Worm (Caenorhabditis elegans) whole organism, young adult: ENCODE measurements around the gene C18D11.3.

Source experiments
- C06A6.2 ChIP-seq: fragments of 200-800 bp; sonication (Bioruptor generic); conservative IDR thresholded peaks from 2 replicates; pipeline ENCODE4 v1.3.6; 2022; ENCODE audit warnings: missing genetic modification characterization, missing compliant biosample characterization
- F37B4.10 ChIP-seq: fragments of 200-800 bp; sonication (Bioruptor generic); IDR thresholded peaks from 2 replicates; pipeline ENCODE4 v1.3.6; 2022; ENCODE audit warnings: missing genetic modification characterization, missing compliant biosample characterization
- F49E8.2 ChIP-seq: sonication (generic microtip); optimal IDR thresholded peaks from 3 replicates; lab custom pipeline; 2017; ENCODE audit warnings: missing genetic modification characterization, mild to moderate bottlenecking, missing compliant biosample characterization, antibody characterized with exemption, moderate library complexity; ENCODE audit not compliant: insufficient read depth
- F55B11.4 ChIP-seq: sonication (generic microtip); optimal IDR thresholded peaks from 2 replicates; lab custom pipeline; 2016; ENCODE audit warnings: missing compliant biosample characterization, missing genetic modification characterization, borderline replicate concordance; ENCODE audit not compliant: insufficient read depth
- F57C9.4 ChIP-seq: sonication (generic microtip); optimal IDR thresholded peaks from 2 replicates; lab custom pipeline; 2017; ENCODE audit warnings: mild to moderate bottlenecking, missing genetic modification characterization, missing compliant biosample characterization
- K12H6.12 ChIP-seq: fragments of 200-800 bp; sonication (Bioruptor generic); optimal IDR thresholded peaks from 2 replicates; lab custom pipeline; 2018; ENCODE audit warnings: mild to moderate bottlenecking, missing genetic modification characterization, missing compliant biosample characterization
- T07F8.4 ChIP-seq: sonication (generic microtip); optimal IDR thresholded peaks from 2 replicates; lab custom pipeline; 2016; ENCODE audit warnings: mild to moderate bottlenecking, missing genetic modification characterization, moderate library complexity, missing compliant biosample characterization
- Y53F4B.3 ChIP-seq: fragments of 200-800 bp; sonication (Bioruptor generic); IDR thresholded peaks from 2 replicates; pipeline ENCODE4 v1.3.6; 2022; ENCODE audit warnings: missing genetic modification reagents, missing genetic modification characterization, missing compliant biosample characterization
- ama-1 ChIP-seq, 3 experiments: fragments of 150-350 bp in 1 of 3; sonication (generic microtip) in 2 of 3; optimal IDR thresholded peaks; 2 replicates each; lab custom pipeline; 2014 to 2018; ENCODE audit warnings: missing biosample characterization in 2 of 3, missing genetic modification characterization in 2 of 3, missing genetic modification reagents in 2 of 3
- atf-7 ChIP-seq: sonication (generic microtip); optimal IDR thresholded peaks from 2 replicates; lab custom pipeline; 2017; ENCODE audit warnings: mild to moderate bottlenecking, missing genetic modification characterization, missing compliant biosample characterization
- athp-1 ChIP-seq: sonication (generic microtip); optimal IDR thresholded peaks from 2 replicates; lab custom pipeline; 2017; ENCODE audit warnings: mild to moderate bottlenecking, missing genetic modification characterization, missing compliant biosample characterization
- attf-5 ChIP-seq: fragments of 200-800 bp; sonication (Bioruptor generic); optimal IDR thresholded peaks from 2 replicates; lab custom pipeline; 2018; ENCODE audit warnings: mild to moderate bottlenecking, missing genetic modification characterization, missing compliant biosample characterization
- cebp-1 ChIP-seq, 2 experiments: fragments of 200-800 bp in 1 of 2; sonication (Bioruptor generic) in 1 of 2; sonication (generic microtip) in 1 of 2; IDR thresholded peaks in 1 of 2; optimal IDR thresholded peaks in 1 of 2; 2 replicates each; pipeline versions ENCODE4 v1.3.6 to Lab custom; 2017 to 2022; ENCODE audit warnings: missing compliant biosample characterization in 2 of 2, missing genetic modification characterization in 2 of 2, mild to moderate bottlenecking in 1 of 2, missing genetic modification reagents in 1 of 2, moderate library complexity in 1 of 2
- ceh-100 ChIP-seq: fragments of 200-800 bp; sonication (Bioruptor generic); IDR thresholded peaks from 2 replicates; pipeline ENCODE4 v1.3.6; 2022; ENCODE audit warnings: missing genetic modification reagents, missing genetic modification characterization, missing compliant biosample characterization
- ceh-79 ChIP-seq: sonication (generic microtip); optimal IDR thresholded peaks from 2 replicates; lab custom pipeline; 2017; ENCODE audit warnings: mild to moderate bottlenecking, missing genetic modification characterization, missing compliant biosample characterization
- ceh-91 ChIP-seq: fragments of 200-800 bp; sonication (Bioruptor generic); IDR thresholded peaks from 2 replicates; pipeline ENCODE4 v1.3.6; 2022; ENCODE audit warnings: missing genetic modification reagents, missing genetic modification characterization, missing compliant biosample characterization
- die-1 ChIP-seq: sonication (generic microtip); optimal IDR thresholded peaks from 2 replicates; lab custom pipeline; 2016; ENCODE audit warnings: missing genotype, mild to moderate bottlenecking, missing genetic modification characterization, missing compliant biosample characterization
- dox-1 ChIP-seq: fragments of 200-800 bp; sonication (Bioruptor generic); IDR thresholded peaks from 2 replicates; pipeline ENCODE4 v1.3.6; 2022; ENCODE audit warnings: missing genetic modification reagents, missing genetic modification characterization, missing compliant biosample characterization
- dpff-1 ChIP-seq: sonication (generic microtip); optimal IDR thresholded peaks from 2 replicates; lab custom pipeline; 2017; ENCODE audit warnings: mild to moderate bottlenecking, missing genetic modification characterization, missing compliant biosample characterization
- efl-1 ChIP-seq: fragments of 150-350 bp; optimal IDR thresholded peaks from 2 replicates; lab custom pipeline; 2014; ENCODE audit warnings: missing biosample characterization, missing genetic modification reagents, missing genetic modification characterization
- gei-17 ChIP-seq: fragments of 200-800 bp; sonication (Bioruptor generic); optimal IDR thresholded peaks from 2 replicates; lab custom pipeline; 2018; ENCODE audit warnings: mild to moderate bottlenecking, missing genetic modification characterization, missing compliant biosample characterization
- him-1 ChIP-seq: sonication (generic microtip); optimal IDR thresholded peaks from 2 replicates; lab custom pipeline; 2016; ENCODE audit warnings: missing genotype, missing genetic modification reagents, missing genetic modification characterization, missing compliant biosample characterization
- hmg-1.2 ChIP-seq: fragments of 200-800 bp; sonication (Bioruptor generic); IDR thresholded peaks from 2 replicates; pipeline ENCODE4 v1.3.6; 2022; ENCODE audit warnings: missing genetic modification reagents, missing genetic modification characterization, missing compliant biosample characterization
- hmg-20 ChIP-seq: fragments of 200-800 bp; sonication (Bioruptor generic); IDR thresholded peaks from 2 replicates; pipeline ENCODE4 v1.3.6; 2022; ENCODE audit warnings: missing genetic modification reagents, missing genetic modification characterization, missing compliant biosample characterization
- hrde-1 ChIP-seq: sonication (generic microtip); optimal IDR thresholded peaks from 2 replicates; lab custom pipeline; 2016; ENCODE audit warnings: missing genetic modification characterization, mild to moderate bottlenecking, missing compliant biosample characterization, moderate library complexity, missing genotype, missing genetic modification reagents, borderline replicate concordance
- hsf-1 ChIP-seq: fragments of 200-800 bp; sonication (Bioruptor generic); IDR thresholded peaks from 2 replicates; pipeline ENCODE4 v1.3.6; 2022; ENCODE audit warnings: missing genetic modification reagents, missing genetic modification characterization, missing compliant biosample characterization
- lag-1 ChIP-seq: fragments of 200-800 bp; sonication (Bioruptor generic); IDR thresholded peaks from 2 replicates; pipeline ENCODE4 v1.3.6; 2022; ENCODE audit warnings: missing genetic modification reagents, missing genetic modification characterization, missing compliant biosample characterization
- lin-35 ChIP-seq, 3 experiments: fragments of 150-350 bp in 2 of 3; sonication (generic microtip) in 1 of 3; optimal IDR thresholded peaks; 2 replicates each; lab custom pipeline; 2014 to 2018; ENCODE audit warnings: missing biosample characterization in 3 of 3, missing genetic modification characterization in 3 of 3, missing genetic modification reagents in 3 of 3
- lin-40 ChIP-seq: sonication (generic microtip); optimal IDR thresholded peaks from 2 replicates; lab custom pipeline; 2016; ENCODE audit warnings: missing genetic modification characterization, mild to moderate bottlenecking, missing compliant biosample characterization, missing genotype, missing genetic modification reagents
- lsl-1 ChIP-seq: fragments of 200-800 bp; sonication (Bioruptor generic); optimal IDR thresholded peaks from 2 replicates; lab custom pipeline; 2018; ENCODE audit warnings: mild to moderate bottlenecking, missing genetic modification characterization, moderate library complexity, missing compliant biosample characterization
- lsy-27 ChIP-seq: sonication (generic microtip); optimal IDR thresholded peaks from 2 replicates; lab custom pipeline; 2017; ENCODE audit warnings: missing genetic modification characterization, mild to moderate bottlenecking, missing compliant biosample characterization, antibody characterized with exemption, missing genotype, borderline replicate concordance; ENCODE audit not compliant: insufficient read depth
- madf-3 ChIP-seq: fragments of 200-800 bp; sonication (Bioruptor generic); IDR thresholded peaks from 2 replicates; pipeline ENCODE4 v1.3.6; 2022; ENCODE audit warnings: missing genetic modification reagents, missing genetic modification characterization, missing compliant biosample characterization
- madf-8 ChIP-seq: fragments of 200-800 bp; sonication (Bioruptor generic); conservative IDR thresholded peaks from 2 replicates; pipeline ENCODE4 v1.3.6; 2022; ENCODE audit warnings: missing genetic modification reagents, missing genetic modification characterization, missing compliant biosample characterization
- mes-4 ChIP-seq: sonication (generic microtip); optimal IDR thresholded peaks from 2 replicates; lab custom pipeline; 2016; ENCODE audit warnings: missing genotype, missing genetic modification characterization, missing compliant biosample characterization
- mxl-1 ChIP-seq: sonication (generic microtip); optimal IDR thresholded peaks from 2 replicates; lab custom pipeline; 2016; ENCODE audit warnings: missing genetic modification characterization, missing compliant biosample characterization
- nfyb-1 ChIP-seq: fragments of 200-800 bp; sonication (Bioruptor generic); IDR thresholded peaks from 2 replicates; pipeline ENCODE4 v1.3.6; 2022; ENCODE audit warnings: missing genetic modification reagents, missing genetic modification characterization, missing compliant biosample characterization
- nhr-27 ChIP-seq: fragments of 200-800 bp; sonication (Bioruptor generic); optimal IDR thresholded peaks from 2 replicates; lab custom pipeline; 2018; ENCODE audit warnings: mild to moderate bottlenecking, missing genetic modification characterization, moderate library complexity, missing compliant biosample characterization
- nhr-90 ChIP-seq: sonication (generic microtip); optimal IDR thresholded peaks from 2 replicates; lab custom pipeline; 2016; ENCODE audit warnings: missing genotype, mild to moderate bottlenecking, missing genetic modification characterization, missing compliant biosample characterization
- rcor-1 ChIP-seq: fragments of 200-800 bp; sonication (Bioruptor generic); IDR thresholded peaks from 2 replicates; pipeline ENCODE4 v1.3.6; 2022; ENCODE audit warnings: missing genetic modification reagents, missing genetic modification characterization, missing compliant biosample characterization
- rec-8 ChIP-seq, 2 experiments: sonication (generic microtip); optimal IDR thresholded peaks; 2 replicates each; lab custom pipeline; 2016; ENCODE audit warnings: mild to moderate bottlenecking in 2 of 2, missing genetic modification characterization in 2 of 2, missing genetic modification reagents in 2 of 2, missing genotype in 2 of 2, missing biosample characterization in 1 of 2, missing compliant biosample characterization in 1 of 2, moderate library complexity in 1 of 2
- repo-1 ChIP-seq: sonication (generic microtip); optimal IDR thresholded peaks from 2 replicates; lab custom pipeline; 2017; ENCODE audit warnings: mild to moderate bottlenecking, missing genetic modification characterization, missing compliant biosample characterization
- tbp1 ChIP-seq: fragments of 200-800 bp; sonication (Bioruptor generic); optimal IDR thresholded peaks from 2 replicates; lab custom pipeline; 2018; ENCODE audit warnings: mild to moderate bottlenecking, missing genetic modification characterization, missing compliant biosample characterization
- tlf-1 ChIP-seq: fragments of 200-800 bp; sonication (Bioruptor generic); optimal IDR thresholded peaks from 2 replicates; lab custom pipeline; 2018; ENCODE audit warnings: mild to moderate bottlenecking, missing genetic modification characterization, missing compliant biosample characterization
- zim-3 ChIP-seq: sonication (generic microtip); optimal IDR thresholded peaks from 2 replicates; lab custom pipeline; 2017; ENCODE audit warnings: mild to moderate bottlenecking, missing genetic modification characterization, moderate library complexity, missing compliant biosample characterization
- ztf-28 ChIP-seq: fragments of 200-800 bp; sonication (Bioruptor generic); IDR thresholded peaks from 2 replicates; pipeline ENCODE4 v1.3.6; 2022; ENCODE audit warnings: missing genetic modification reagents, missing genetic modification characterization, missing compliant biosample characterization
- ztf-3 ChIP-seq: fragments of 200-800 bp; sonication (Bioruptor generic); optimal IDR thresholded peaks from 2 replicates; lab custom pipeline; 2018; ENCODE audit warnings: mild to moderate bottlenecking, missing genetic modification characterization, missing compliant biosample characterization

Gene C18D11.3

ce11 chrIII:11834168-11834567, 10.9 kb downstream of the C18D11.3 start (continued):
- TF ChIP-seq T07F8.4 (tag; lab: Kevin White, UChicago) = no peak
- no peak for TF ChIP-seq dpff-1
- TF ChIP-seq ztf-28 = no peak
- TF ChIP-seq atf-7 = peak; percentile 63
- TF ChIP-seq madf-8 (GFP tag; lab: Robert Waterston, UW) = no peak
- TF ChIP-seq nhr-27 (tag; lab: Kevin White, UChicago) = no peak
- TF ChIP-seq ztf-3 (GFP tag; lab: Kevin White, UChicago) = no peak
- no peak for TF ChIP-seq repo-1
- 0 out of 2 replicates have a peak, but pooled peaks have one; percentile 23 for TF ChIP-seq hmg-20
- no peak for TF ChIP-seq F55B11.4
- TF ChIP-seq lin-35 (GFP tag; optimal IDR thresholded peaks at IDR 0.05; lab: Kevin White, UChicago) = no peak
- no peak for TF ChIP-seq ceh-79
- no peak for TF ChIP-seq F57C9.4 (tag; lab: Kevin White, UChicago)
- no peak for TF ChIP-seq tlf-1 (GFP tag; lab: Kevin White, UChicago)
- TF ChIP-seq tbp1 (GFP tag; lab: Kevin White, UChicago) = peak; percentile 6
- 0 out of 2 replicates have a peak, but pooled peaks have one; percentile 31 for TF ChIP-seq cebp-1 (GFP tag; IDR thresholded peaks at IDR 0.05; lab: Robert Waterston, UW)
- TF ChIP-seq cebp-1 (tag; optimal IDR thresholded peaks at IDR 0.05; lab: Kevin White, UChicago) = peak; percentile 81
- TF ChIP-seq die-1 (tag; lab: Kevin White, UChicago) = no peak
- TF ChIP-seq F37B4.10 (GFP tag; lab: Robert Waterston, UW) = no peak
- peak; percentile 38; the same call in 1 of the 2 replicates for TF ChIP-seq nfyb-1
- TF ChIP-seq lag-1 (GFP tag; lab: Robert Waterston, UW) = no peak
- no peak for TF ChIP-seq ama-1 (optimal IDR thresholded peaks at IDR 0.05; lab: Kevin White, UChicago)
- TF ChIP-seq ama-1 (GFP tag; optimal IDR thresholded peaks at IDR 0.05; lab: Kevin White, UChicago) = no peak
- TF ChIP-seq F49E8.2 = no peak
- no peak for TF ChIP-seq rcor-1 (GFP tag; lab: Robert Waterston, UW)
- no peak for TF ChIP-seq dox-1 (GFP tag; lab: Robert Waterston, UW)

- no peak for TF ChIP-seq gei-17 (GFP tag; lab: Kevin White, UChicago)
- no peak for TF ChIP-seq Y53F4B.3 (GFP tag; lab: Robert Waterston, UW)
- no peak for TF ChIP-seq mes-4 (tag; lab: Kevin White, UChicago)
- TF ChIP-seq hsf-1 (GFP tag; lab: Robert Waterston, UW) = no peak
- TF ChIP-seq lin-40 (tag; lab: Kevin White, UChicago) = peak; percentile 7
- no peak for TF ChIP-seq nhr-90 (tag; lab: Kevin White, UChicago)
- peak; percentile 76; the same call in 1 of the 2 replicates for TF ChIP-seq hmg-1.2 (GFP tag; lab: Robert Waterston, UW)
- no peak for TF ChIP-seq K12H6.12
- no peak for TF ChIP-seq die-1 (tag; lab: Kevin White, UChicago)
- no peak for TF ChIP-seq tbp1 (GFP tag; lab: Kevin White, UChicago)
- TF ChIP-seq ceh-100 (GFP tag; lab: Robert Waterston, UW) = peak; percentile 16; the same call in 1 of the 2 replicates
- TF ChIP-seq rec-8 (tag; optimal IDR thresholded peaks at IDR 0.05; lab: Kevin White, UChicago) = no peak
- TF ChIP-seq athp-1 (tag; lab: Kevin White, UChicago) = no peak
- no peak for TF ChIP-seq hrde-1
- no peak for TF ChIP-seq madf-3 (GFP tag; lab: Robert Waterston, UW)
- TF ChIP-seq him-1 (tag; lab: Kevin White, UChicago) = no peak
- TF ChIP-seq ceh-91 = no peak
- TF ChIP-seq lsy-27 (tag; lab: Kevin White, UChicago) = no peak
- no peak for TF ChIP-seq ama-1 (optimal IDR thresholded peaks at IDR 0.05; lab: Kevin White, UChicago)
- TF ChIP-seq ama-1 (GFP tag; optimal IDR thresholded peaks at IDR 0.05; lab: Kevin White, UChicago) = no peak
- no peak for TF ChIP-seq zim-3 (tag; lab: Kevin White, UChicago)
- TF ChIP-seq tlf-1 (GFP tag; lab: Kevin White, UChicago) = no peak
- peak; percentile 55 for TF ChIP-seq attf-5 (GFP tag; lab: Kevin White, UChicago)
- no peak for TF ChIP-seq F57C9.4 (tag; lab: Kevin White, UChicago)
- no peak for TF ChIP-seq F49E8.2
- TF ChIP-seq efl-1 (GFP tag; lab: Kevin White, UChicago) = no peak
- TF ChIP-seq C06A6.2 (GFP tag; lab: Robert Waterston, UW) = no peak
- no peak for TF ChIP-seq lsl-1 (GFP tag; lab: Kevin White, UChicago)
- no peak for TF ChIP-seq mxl-1 (tag; lab: Kevin White, UChicago)
Observed at ce11 chrIII:11834783-11835182, 11.5 kb downstream of the C18D11.3 start.
